Worm (Caenorhabditis elegans) whole organism, midembryonic: Measurements from ENCODE around the gene F11A5.9.

Experiments
- T22C8.4 ChIP-seq: fragments of 200-800 bp; sonication (Bioruptor generic); IDR thresholded peaks from 2 replicates; pipeline ENCODE4 v1.3.6; 2022; ENCODE audit warnings: missing genetic modification characterization, missing compliant biosample characterization
- cog-1 ChIP-seq: sonication (generic microtip); optimal IDR thresholded peaks from 2 replicates; lab custom pipeline; 2016; ENCODE audit warnings: missing genetic modification characterization, missing compliant biosample characterization
- flt-1 ChIP-seq: fragments of 200-800 bp; sonication (Bioruptor generic); IDR thresholded peaks from 2 replicates; pipeline ENCODE4 v1.3.6; 2022; ENCODE audit warnings: missing genetic modification characterization, missing compliant biosample characterization
- klf-2 ChIP-seq: fragments of 200-800 bp; sonication (Bioruptor generic); conservative IDR thresholded peaks from 2 replicates; pipeline ENCODE4 v1.3.6; 2022; ENCODE audit warnings: missing genetic modification reagents, missing genetic modification characterization, missing compliant biosample characterization
- med-1 ChIP-seq: sonication (generic microtip); optimal IDR thresholded peaks from 2 replicates; lab custom pipeline; 2017; ENCODE audit warnings: missing genetic modification characterization, mild to moderate bottlenecking, missing compliant biosample characterization, antibody characterized with exemption, missing genetic modification reagents; ENCODE audit not compliant: insufficient read depth
- ref-1 ChIP-seq: fragments of 200-800 bp; sonication (Bioruptor generic); conservative IDR thresholded peaks from 2 replicates; pipeline ENCODE4 v1.3.6; 2022; ENCODE audit warnings: missing genetic modification reagents, missing genetic modification characterization, missing compliant biosample characterization
- tab-1 ChIP-seq: fragments of 200-800 bp; sonication (Bioruptor generic); IDR thresholded peaks from 2 replicates; pipeline ENCODE4 v1.3.6; 2022; ENCODE audit warnings: missing genetic modification characterization, missing compliant biosample characterization
- ztf-23 ChIP-seq: fragments of 200-800 bp; sonication (Bioruptor generic); IDR thresholded peaks from 2 replicates; pipeline ENCODE4 v1.3.6; 2022; ENCODE audit warnings: missing genetic modification reagents, missing genetic modification characterization, missing compliant biosample characterization
- ztf-29 ChIP-seq: fragments of 200-800 bp; sonication (Bioruptor generic); IDR thresholded peaks from 2 replicates; pipeline ENCODE4 v1.3.6; 2022; ENCODE audit warnings: missing genetic modification reagents, missing genetic modification characterization, missing compliant biosample characterization

The F11A5.9 gene

DNA sequence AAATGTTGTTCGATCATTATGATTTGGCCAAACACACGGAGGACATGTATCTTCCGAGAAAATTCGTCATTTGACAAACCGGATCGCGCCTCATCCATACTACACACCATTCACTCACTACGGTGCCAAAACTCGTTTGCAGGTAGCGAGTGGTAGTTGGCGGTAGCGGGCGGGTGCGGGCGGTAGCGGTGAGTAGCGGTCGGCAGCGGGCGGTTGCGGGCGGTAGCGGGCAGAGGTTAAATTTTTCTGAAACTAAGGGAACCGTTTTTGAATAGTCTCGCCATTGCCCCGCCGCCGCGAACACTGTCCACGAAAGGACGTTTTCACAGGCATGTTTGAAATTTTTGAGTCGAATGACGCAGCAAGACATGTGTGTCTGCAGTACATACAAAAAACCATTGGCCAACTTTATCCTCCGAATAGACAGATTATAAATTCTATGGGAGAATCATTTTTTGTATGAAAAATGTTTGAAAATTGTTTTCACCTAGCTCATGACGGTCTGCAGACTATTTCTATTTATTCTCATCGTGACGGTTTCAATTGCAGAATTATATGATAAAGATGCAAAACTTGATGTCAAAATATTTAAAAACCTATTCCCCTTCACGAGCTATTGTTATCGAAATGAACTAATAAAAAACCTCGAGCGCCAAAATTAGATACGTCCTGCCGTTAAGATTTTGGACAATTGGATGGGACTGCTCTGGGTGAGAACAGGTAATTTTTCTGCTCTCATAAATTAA lies 4.3 kb upstream of the F11A5.9 start, which contains the start of gene F11A5.16:
Gene F11A5.16, plus strand, starts transcription at position 696 of the 746 bp plus-strand sequence.
- 0 out of 2 replicates have a peak, but pooled peaks have one; percentile 18 for TF ChIP-seq tab-1
- no peak for TF ChIP-seq ref-1 (GFP tag; lab: Robert Waterston, UW)

DNA sequence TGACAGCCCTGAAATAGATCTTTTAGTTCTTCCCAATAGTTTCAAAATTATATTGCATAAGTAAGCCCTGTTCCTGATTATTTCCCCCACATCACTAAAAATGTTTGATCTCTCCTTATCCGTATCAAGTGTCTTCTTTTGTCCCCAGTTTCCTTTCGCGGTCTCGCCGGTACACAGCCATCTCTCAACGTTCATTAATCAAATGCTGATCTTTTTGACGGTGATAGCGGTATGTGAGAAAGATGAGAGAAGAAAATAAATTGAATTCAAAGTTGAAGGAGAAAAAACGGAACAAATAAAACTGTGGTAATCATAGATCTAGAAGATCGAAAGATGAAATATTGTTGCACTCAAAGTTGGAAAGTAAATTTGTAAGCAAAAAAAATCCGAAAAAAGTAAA lies 3.0 kb upstream of the F11A5.9 start:
- no peak for TF ChIP-seq ref-1 (GFP tag; lab: Robert Waterston, UW)
- no peak for TF ChIP-seq klf-2 (GFP tag; lab: Robert Waterston, UW)

DNA sequence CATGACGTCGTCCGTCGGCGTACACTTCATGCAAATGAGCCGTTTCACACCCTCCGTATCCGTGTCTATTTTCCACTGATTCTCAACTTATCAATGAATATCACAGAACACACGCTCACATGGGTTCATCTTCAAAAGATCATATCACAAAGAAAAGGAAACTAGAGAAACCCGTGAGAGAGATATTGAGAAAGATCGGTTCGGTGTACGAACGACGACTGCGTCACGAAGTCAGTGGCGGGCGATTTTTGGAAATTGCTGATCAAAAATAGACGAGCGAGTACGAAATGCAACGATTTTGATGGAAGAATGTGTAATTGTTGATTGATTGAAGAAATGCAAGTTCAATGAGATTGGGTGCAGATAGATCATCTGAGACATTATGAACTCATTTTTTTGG lies 1.4 kb upstream of the F11A5.9 start:
- no peak for TF ChIP-seq tab-1
- TF ChIP-seq ztf-29 (GFP tag; lab: Robert Waterston, UW): no peak
- no peak for TF ChIP-seq T22C8.4 (GFP tag; lab: Robert Waterston, UW)
- no peak for TF ChIP-seq flt-1 (GFP tag; lab: Robert Waterston, UW)
- no peak for TF ChIP-seq ref-1 (GFP tag; lab: Robert Waterston, UW)
- no peak for TF ChIP-seq ztf-23 (GFP tag; lab: Robert Waterston, UW)
- TF ChIP-seq klf-2 (GFP tag; lab: Robert Waterston, UW): no peak
- no peak for TF ChIP-seq cog-1 (tag; lab: Kevin White, UChicago)
- no peak for TF ChIP-seq med-1

DNA sequence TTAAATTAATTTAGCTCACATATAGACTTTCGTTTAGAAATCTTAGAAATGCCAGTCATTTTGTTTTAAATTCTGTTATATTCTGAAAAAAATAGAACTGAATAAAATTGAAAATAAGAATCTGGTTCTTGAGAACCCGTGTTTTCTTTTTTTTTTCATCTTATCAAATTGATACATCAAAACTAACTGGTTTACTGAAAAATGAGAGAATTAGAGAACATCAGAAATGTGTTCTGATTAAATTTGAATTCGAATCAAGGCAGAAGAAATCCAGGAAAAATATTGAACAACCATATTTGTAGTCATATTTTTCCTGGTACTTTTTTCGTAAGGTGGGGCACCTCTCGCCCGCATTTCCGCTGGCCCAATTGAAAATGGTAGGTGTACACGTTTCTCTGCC lies 3.8 kb downstream of the F11A5.9 start, which contains the start of gene F11A5.15:
Gene F11A5.15, minus strand, starts transcription at position 101 of the 400 bp plus-strand sequence.
- TF ChIP-seq ref-1 (GFP tag; lab: Robert Waterston, UW): no peak
- TF ChIP-seq klf-2 (GFP tag; lab: Robert Waterston, UW): no peak
- no peak for TF ChIP-seq med-1
- no peak for TF ChIP-seq T22C8.4 (GFP tag; lab: Robert Waterston, UW)
- TF ChIP-seq ztf-23 (GFP tag; lab: Robert Waterston, UW): no peak
- TF ChIP-seq flt-1 (GFP tag; lab: Robert Waterston, UW): no peak
- TF ChIP-seq tab-1: no peak
- TF ChIP-seq cog-1 (tag; lab: Kevin White, UChicago): no peak
- TF ChIP-seq ztf-29 (GFP tag; lab: Robert Waterston, UW): no peak

DNA sequence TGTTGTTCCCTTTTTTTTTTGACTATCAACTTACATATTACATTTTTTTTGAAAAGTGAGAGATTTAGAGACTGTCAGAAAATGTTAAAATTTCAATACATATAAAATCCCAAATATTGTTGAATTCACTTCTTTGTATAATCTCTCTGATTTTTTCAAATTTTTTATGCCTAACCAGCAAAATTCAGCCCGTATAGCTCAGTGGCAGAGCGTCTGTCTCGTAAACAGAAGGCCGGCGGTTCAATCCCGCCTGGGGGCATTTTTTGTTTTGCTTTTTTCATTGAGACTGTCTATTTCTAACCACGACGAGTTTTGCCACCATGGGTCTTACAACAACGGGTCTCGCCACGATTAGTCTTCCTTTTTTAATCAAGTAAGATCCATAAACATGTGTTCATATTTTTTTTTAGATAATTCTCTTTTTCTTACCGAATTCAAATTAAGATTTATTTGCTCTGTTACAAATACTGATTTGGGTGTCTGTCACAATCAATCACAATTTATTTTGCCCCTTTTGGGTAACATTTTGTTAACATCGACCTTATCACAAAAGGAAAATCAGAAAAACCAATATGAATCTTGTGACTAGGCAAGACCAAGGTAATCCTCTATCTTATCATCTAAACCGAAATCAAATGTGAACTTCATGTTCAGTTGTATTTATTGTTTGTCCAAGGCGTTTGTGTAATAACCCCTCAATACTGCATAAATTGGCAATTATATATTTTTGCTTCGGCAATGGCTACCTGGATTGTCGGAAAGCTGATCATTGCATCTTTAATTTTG lies 4.5 kb downstream of the F11A5.9 start, which contains the start of gene glc-1:
Gene glc-1, plus strand, starts transcription at position 663 of the 786 bp plus-strand sequence.
- TF ChIP-seq tab-1: no peak
- TF ChIP-seq ztf-29 (GFP tag; lab: Robert Waterston, UW): no peak
- TF ChIP-seq flt-1 (GFP tag; lab: Robert Waterston, UW): no peak
- TF ChIP-seq cog-1 (tag; lab: Kevin White, UChicago): no peak
- no peak for TF ChIP-seq T22C8.4 (GFP tag; lab: Robert Waterston, UW)

DNA sequence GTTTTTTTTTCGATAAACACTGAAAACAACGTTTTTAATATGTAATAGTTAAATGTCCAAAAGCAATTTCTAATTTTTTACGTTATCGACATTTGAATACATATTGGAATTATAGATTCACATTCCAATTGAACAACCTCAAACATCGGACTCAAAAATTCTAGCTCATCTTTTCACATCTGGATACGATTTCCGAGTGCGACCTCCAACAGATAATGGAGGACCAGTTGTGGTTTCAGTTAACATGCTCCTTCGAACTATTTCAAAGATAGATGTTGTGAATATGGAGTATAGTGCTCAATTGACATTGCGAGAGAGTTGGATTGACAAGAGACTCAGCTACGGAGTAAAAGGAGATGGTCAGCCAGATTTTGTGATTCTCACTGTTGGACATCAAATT lies 5.3 kb downstream of the F11A5.9 start:
- TF ChIP-seq med-1 (no peak), ztf-29 (GFP tag; lab: Robert Waterston, UW) (no peak), T22C8.4 (GFP tag; lab: Robert Waterston, UW) (no peak), tab-1 (no peak), flt-1 (GFP tag; lab: Robert Waterston, UW) (no peak), cog-1 (tag; lab: Kevin White, UChicago) (no peak), ref-1 (GFP tag; lab: Robert Waterston, UW) (no peak), ztf-23 (GFP tag; lab: Robert Waterston, UW) (no peak), klf-2 (GFP tag; lab: Robert Waterston, UW) (no peak)

DNA sequence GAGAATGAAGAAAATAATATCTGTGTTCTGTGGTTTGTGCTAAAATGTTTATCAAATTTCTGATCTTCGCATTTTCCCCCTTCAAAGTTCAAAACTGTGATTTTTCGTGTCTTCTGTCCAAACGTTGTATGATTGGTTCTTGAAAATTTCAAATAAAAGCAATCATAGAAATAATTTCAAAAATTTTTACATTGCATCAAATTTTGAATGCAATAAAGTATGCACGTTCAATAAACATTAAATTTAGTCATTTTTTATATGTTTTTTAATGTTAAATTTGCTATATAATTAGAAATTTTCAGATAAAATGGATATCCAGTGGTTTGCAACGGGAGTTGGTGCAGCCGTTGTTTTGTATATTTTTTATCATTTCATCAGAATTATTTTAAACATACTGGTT lies 9.3 kb downstream of the F11A5.9 start, which contains the start of gene stdh-2:
Gene stdh-2, plus strand, starts transcription at position 301 of the 400 bp plus-strand sequence.
- TF ChIP-seq cog-1 (tag; lab: Kevin White, UChicago) (no peak), med-1 (no peak)

DNA sequence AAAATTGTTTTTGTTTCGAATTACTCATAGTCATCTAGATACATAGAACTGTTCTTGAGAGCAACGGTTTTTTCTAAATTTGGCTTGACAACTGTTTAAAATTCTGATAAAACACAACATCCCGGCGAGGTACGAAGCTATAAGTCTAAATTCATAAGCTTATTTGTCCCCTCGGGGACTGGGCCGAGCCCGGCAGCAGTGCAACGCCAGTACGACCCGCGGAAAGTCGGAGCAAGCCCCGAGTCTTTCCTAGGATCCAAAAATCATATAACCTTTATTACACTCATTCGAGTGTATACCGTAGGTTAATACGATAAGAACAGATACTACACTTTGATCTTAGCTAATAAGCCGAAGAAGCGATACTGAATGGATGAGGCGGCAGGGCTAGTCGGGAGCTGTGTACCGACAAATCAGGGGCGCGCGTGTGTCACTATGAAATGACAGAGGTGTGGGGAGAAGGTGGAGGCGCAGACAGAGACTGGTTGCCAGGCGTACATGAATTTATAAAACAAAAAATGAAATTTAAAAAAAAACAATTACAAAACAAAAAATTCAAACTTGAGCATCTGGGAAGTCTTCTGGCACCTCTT lies 10.9 kb downstream of the F11A5.9 start:
- TF ChIP-seq cog-1 (tag; lab: Kevin White, UChicago): no peak
- no peak for TF ChIP-seq ref-1 (GFP tag; lab: Robert Waterston, UW)
- no peak for TF ChIP-seq ztf-29 (GFP tag; lab: Robert Waterston, UW)
- TF ChIP-seq flt-1 (GFP tag; lab: Robert Waterston, UW): no peak
- TF ChIP-seq T22C8.4 (GFP tag; lab: Robert Waterston, UW): no peak
- no peak for TF ChIP-seq med-1
- no peak for TF ChIP-seq tab-1
- no peak for TF ChIP-seq ztf-23 (GFP tag; lab: Robert Waterston, UW)
- no peak for TF ChIP-seq klf-2 (GFP tag; lab: Robert Waterston, UW)

DNA sequence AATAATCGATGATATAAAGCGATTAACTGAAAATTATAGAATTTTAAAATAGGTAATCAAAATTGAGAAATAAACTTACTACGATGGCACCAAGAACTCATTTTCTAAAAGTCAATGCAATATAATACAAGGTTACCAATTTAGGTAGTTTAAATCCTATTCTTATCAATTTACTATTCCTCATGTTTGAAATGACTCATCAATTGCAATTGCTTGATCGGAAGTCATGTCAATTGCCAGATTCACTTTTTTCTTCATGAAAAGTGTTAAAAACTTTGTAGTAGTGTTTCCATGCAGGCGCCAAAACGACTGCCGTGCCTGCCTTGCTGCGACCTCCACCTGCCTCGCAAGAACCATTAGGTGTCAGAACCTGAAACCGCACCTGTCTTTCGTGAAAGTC lies 11.9 kb downstream of the F11A5.9 start, which contains the start of gene F11A5.13:
Gene F11A5.13, minus strand, starts transcription at position 101 of the 400 bp plus-strand sequence.
- TF ChIP-seq T22C8.4 (GFP tag; lab: Robert Waterston, UW) (no peak), ztf-29 (GFP tag; lab: Robert Waterston, UW) (no peak), ref-1 (GFP tag; lab: Robert Waterston, UW) (no peak), klf-2 (GFP tag; lab: Robert Waterston, UW) (no peak), tab-1 (no peak), flt-1 (GFP tag; lab: Robert Waterston, UW) (no peak), med-1 (no peak), ztf-23 (GFP tag; lab: Robert Waterston, UW) (no peak), cog-1 (tag; lab: Kevin White, UChicago) (no peak)
